Worm (Caenorhabditis elegans) whole organism, midembryonic: ENCODE results near the gene ubxn-6.

ENCODE experiments used
- T22C8.4 ChIP-seq: fragments of 200-800 bp; sonication (Bioruptor generic); IDR thresholded peaks from 2 replicates; pipeline ENCODE4 v1.3.6; 2022; ENCODE audit warnings: missing genetic modification characterization, missing compliant biosample characterization
- cog-1 ChIP-seq: sonication (generic microtip); optimal IDR thresholded peaks from 2 replicates; lab custom pipeline; 2016; ENCODE audit warnings: missing genetic modification characterization, missing compliant biosample characterization
- flt-1 ChIP-seq: fragments of 200-800 bp; sonication (Bioruptor generic); IDR thresholded peaks from 2 replicates; pipeline ENCODE4 v1.3.6; 2022; ENCODE audit warnings: missing genetic modification characterization, missing compliant biosample characterization
- klf-2 ChIP-seq: fragments of 200-800 bp; sonication (Bioruptor generic); conservative IDR thresholded peaks from 2 replicates; pipeline ENCODE4 v1.3.6; 2022; ENCODE audit warnings: missing genetic modification reagents, missing genetic modification characterization, missing compliant biosample characterization
- med-1 ChIP-seq: sonication (generic microtip); optimal IDR thresholded peaks from 2 replicates; lab custom pipeline; 2017; ENCODE audit warnings: missing genetic modification characterization, mild to moderate bottlenecking, missing compliant biosample characterization, antibody characterized with exemption, missing genetic modification reagents; ENCODE audit not compliant: insufficient read depth
- ref-1 ChIP-seq: fragments of 200-800 bp; sonication (Bioruptor generic); conservative IDR thresholded peaks from 2 replicates; pipeline ENCODE4 v1.3.6; 2022; ENCODE audit warnings: missing genetic modification reagents, missing genetic modification characterization, missing compliant biosample characterization
- tab-1 ChIP-seq: fragments of 200-800 bp; sonication (Bioruptor generic); IDR thresholded peaks from 2 replicates; pipeline ENCODE4 v1.3.6; 2022; ENCODE audit warnings: missing genetic modification characterization, missing compliant biosample characterization
- ztf-23 ChIP-seq: fragments of 200-800 bp; sonication (Bioruptor generic); IDR thresholded peaks from 2 replicates; pipeline ENCODE4 v1.3.6; 2022; ENCODE audit warnings: missing genetic modification reagents, missing genetic modification characterization, missing compliant biosample characterization
- ztf-29 ChIP-seq: fragments of 200-800 bp; sonication (Bioruptor generic); IDR thresholded peaks from 2 replicates; pipeline ENCODE4 v1.3.6; 2022; ENCODE audit warnings: missing genetic modification reagents, missing genetic modification characterization, missing compliant biosample characterization

The ubxn-6 gene

ce11 chrIV:4809397-4809796, at the start of gene ubxn-6:
Gene ubxn-6 (minus strand): TSS chrIV:4809497.
- TF ChIP-seq med-1 (GFP tag; lab: Kevin White, UChicago) (no peak), cog-1 (tag; lab: Kevin White, UChicago) (no peak), ref-1 (GFP tag; lab: Robert Waterston, UW) (no peak), ztf-29 (GFP tag; lab: Robert Waterston, UW) (no peak), flt-1 (GFP tag; lab: Robert Waterston, UW) (no peak)

- TF ChIP-seq klf-2 (no peak), ztf-23 (GFP tag; lab: Robert Waterston, UW) (no peak), ref-1 (GFP tag; lab: Robert Waterston, UW) (no peak), T22C8.4 (no peak), cog-1 (tag; lab: Kevin White, UChicago) (no peak), med-1 (GFP tag; lab: Kevin White, UChicago) (no peak), flt-1 (GFP tag; lab: Robert Waterston, UW) (no peak), tab-1 (GFP tag; lab: Robert Waterston, UW) (no peak), ztf-29 (GFP tag; lab: Robert Waterston, UW) (no peak)
Measured at ce11 chrIV:4858573-4858972, 49.3 kb upstream of the ubxn-6 start, which contains the start of gene Y17G9A.3. Gene Y17G9A.3 (minus strand): TSS chrIV:4858673.

ce11 chrIV:4856195-4856594, 46.9 kb upstream of the ubxn-6 start, which contains the start of gene Y17G9A.2:
Gene Y17G9A.2 (minus strand): TSS chrIV:4856295.
- TF ChIP-seq ref-1 (GFP tag; lab: Robert Waterston, UW) (no peak), ztf-29 (GFP tag; lab: Robert Waterston, UW) (no peak), cog-1 (tag; lab: Kevin White, UChicago) (no peak), tab-1 (GFP tag; lab: Robert Waterston, UW) (no peak), flt-1 (GFP tag; lab: Robert Waterston, UW) (no peak), med-1 (GFP tag; lab: Kevin White, UChicago) (no peak)

ce11 chrIV:4846793-4847192, 37.5 kb upstream of the ubxn-6 start, which contains the start of gene tat-2:
Gene tat-2 (minus strand): TSS chrIV:4846893.
- TF ChIP-seq ztf-23 (GFP tag; lab: Robert Waterston, UW) = no peak
- TF ChIP-seq tab-1 (GFP tag; lab: Robert Waterston, UW) = no peak
- TF ChIP-seq flt-1 (GFP tag; lab: Robert Waterston, UW) = no peak
- no peak for TF ChIP-seq med-1 (GFP tag; lab: Kevin White, UChicago)

ce11 chrIV:4842030-4842429, 32.7 kb upstream of the ubxn-6 start:
- TF ChIP-seq T22C8.4 (no peak), med-1 (GFP tag; lab: Kevin White, UChicago) (no peak), cog-1 (tag; lab: Kevin White, UChicago) (no peak), ztf-29 (GFP tag; lab: Robert Waterston, UW) (no peak), flt-1 (GFP tag; lab: Robert Waterston, UW) (no peak), ztf-23 (GFP tag; lab: Robert Waterston, UW) (no peak), klf-2 (no peak), ref-1 (GFP tag; lab: Robert Waterston, UW) (no peak), tab-1 (GFP tag; lab: Robert Waterston, UW) (no peak)

- TF ChIP-seq ztf-29 (GFP tag; lab: Robert Waterston, UW) (no peak), T22C8.4 (no peak), flt-1 (GFP tag; lab: Robert Waterston, UW) (no peak), ztf-23 (GFP tag; lab: Robert Waterston, UW) (no peak), ref-1 (GFP tag; lab: Robert Waterston, UW) (no peak), tab-1 (GFP tag; lab: Robert Waterston, UW) (no peak), med-1 (GFP tag; lab: Kevin White, UChicago) (no peak), cog-1 (tag; lab: Kevin White, UChicago) (no peak), klf-2 (no peak)
Measured at ce11 chrIV:4829641-4830040, 20.3 kb upstream of the ubxn-6 start.

ce11 chrIV:4827219-4827618, 17.9 kb upstream of the ubxn-6 start, which contains the start of gene mpz-4:
Gene mpz-4 (minus strand): TSS chrIV:4827319.
- TF ChIP-seq tab-1 (GFP tag; lab: Robert Waterston, UW) = no peak

ce11 chrIV:4821843-4822242, 12.5 kb upstream of the ubxn-6 start:
- TF ChIP-seq ztf-23 (GFP tag; lab: Robert Waterston, UW) (no peak), T22C8.4 (no peak), tab-1 (GFP tag; lab: Robert Waterston, UW) (no peak), med-1 (GFP tag; lab: Kevin White, UChicago) (no peak), flt-1 (GFP tag; lab: Robert Waterston, UW) (no peak), cog-1 (tag; lab: Kevin White, UChicago) (no peak), ref-1 (GFP tag; lab: Robert Waterston, UW) (no peak), klf-2 (no peak)

- TF ChIP-seq ztf-29 (GFP tag; lab: Robert Waterston, UW) = no peak
- no peak for TF ChIP-seq klf-2
- TF ChIP-seq cog-1 (tag; lab: Kevin White, UChicago) = no peak
Measured at ce11 chrIV:4821054-4821453, 11.8 kb upstream of the ubxn-6 start, which contains the start of gene H06H21.8. Gene H06H21.8 (minus strand): TSS chrIV:4821131.

- no peak for TF ChIP-seq tab-1 (GFP tag; lab: Robert Waterston, UW)
- TF ChIP-seq med-1 (GFP tag; lab: Kevin White, UChicago) = no peak
- TF ChIP-seq ztf-23 (GFP tag; lab: Robert Waterston, UW) = no peak
- TF ChIP-seq ref-1 (GFP tag; lab: Robert Waterston, UW) = no peak
- no peak for TF ChIP-seq klf-2
- TF ChIP-seq T22C8.4 = no peak
- no peak for TF ChIP-seq cog-1 (tag; lab: Kevin White, UChicago)
- no peak for TF ChIP-seq ztf-29 (GFP tag; lab: Robert Waterston, UW)
- TF ChIP-seq flt-1 (GFP tag; lab: Robert Waterston, UW) = no peak
Measured at ce11 chrIV:4814185-4814584, 4.9 kb upstream of the ubxn-6 start, which contains the start of gene srw-94. Gene srw-94 (plus strand): TSS chrIV:4814485.
